Fruit fly (Drosophila melanogaster) whole organism, wandering third instar larva: ENCODE measurements around the gene repo.

ENCODE experiments used
- Abd-B ChIP-seq: fragments of >200 bp; optimal IDR thresholded peaks from 2 replicates; lab custom pipeline; 2017; ENCODE audit warnings: missing biosample characterization, missing genetic modification characterization
- CG32264 ChIP-seq: fragments of 200-800 bp; sonication (Bioruptor generic); optimal IDR thresholded peaks from 2 replicates; lab custom pipeline; 2016; ENCODE audit warnings: missing biosample characterization, missing genetic modification characterization
- CG9705 ChIP-seq: fragments of 200-800 bp; sonication (Bioruptor generic); optimal IDR thresholded peaks from 2 replicates; lab custom pipeline; 2018; ENCODE audit warnings: missing biosample characterization, mild to moderate bottlenecking, missing genetic modification characterization
- CrebA ChIP-seq: fragments of 200-800 bp; sonication (Bioruptor generic); optimal IDR thresholded peaks from 2 replicates; lab custom pipeline; 2016; ENCODE audit warnings: missing biosample characterization, mild to moderate bottlenecking, missing genetic modification characterization, borderline replicate concordance
- Dfd ChIP-seq: fragments of >200 bp; optimal IDR thresholded peaks from 2 replicates; lab custom pipeline; 2017; ENCODE audit warnings: missing biosample characterization, missing genetic modification characterization
- Dif ChIP-seq: fragments of 200-275, 200-300 bp; sonication (Bioruptor generic); optimal IDR thresholded peaks from 2 replicates; lab custom pipeline; 2018; ENCODE audit warnings: missing biosample characterization, missing genetic modification characterization; ENCODE audit not compliant: partially characterized antibody
- GATAd ChIP-seq: sonication (Bioruptor generic); optimal IDR thresholded peaks from 2 replicates; lab custom pipeline; 2016; ENCODE audit warnings: missing biosample characterization, missing genetic modification characterization
- HLH106 ChIP-seq: fragments of 200-800 bp; optimal IDR thresholded peaks from 3 replicates; lab custom pipeline; 2019; ENCODE audit warnings: missing biosample characterization, mild to moderate bottlenecking, missing genetic modification characterization, moderate library complexity
- Hnf4 ChIP-seq: fragments of 200-800 bp; sonication (Bioruptor generic); optimal IDR thresholded peaks from 2 replicates; lab custom pipeline; 2016; ENCODE audit warnings: missing biosample characterization, mild to moderate bottlenecking, missing genetic modification characterization
- Hr78 ChIP-seq: fragments of >200 bp; optimal IDR thresholded peaks from 2 replicates; lab custom pipeline; 2017; ENCODE audit warnings: missing biosample characterization, missing genetic modification characterization
- Hr83 ChIP-seq: fragments of 200-300 bp; sonication (Bioruptor generic); optimal IDR thresholded peaks from 2 replicates; lab custom pipeline; 2016; ENCODE audit warnings: missing biosample characterization, mild to moderate bottlenecking, missing genetic modification characterization, moderate library complexity; ENCODE audit not compliant: poor library complexity, severe bottlenecking
- Jra ChIP-seq: sonication (Bioruptor generic); optimal IDR thresholded peaks from 2 replicates; lab custom pipeline; 2016; ENCODE audit warnings: missing biosample characterization, missing genetic modification characterization
- Mio ChIP-seq: sonication (Bioruptor generic); optimal IDR thresholded peaks from 2 replicates; lab custom pipeline; 2016; ENCODE audit warnings: missing biosample characterization, missing genetic modification characterization
- Myc ChIP-seq: fragments of >200 bp; optimal IDR thresholded peaks from 2 replicates; lab custom pipeline; 2017
- N ChIP-seq: fragments of >200 bp; optimal IDR thresholded peaks from 2 replicates; lab custom pipeline; 2018; ENCODE audit warnings: missing biosample characterization, missing external identifiers, missing genetic modification characterization
- OdsH ChIP-seq: fragments of 200-800 bp; sonication (Bioruptor generic); optimal IDR thresholded peaks from 2 replicates; lab custom pipeline; 2016; ENCODE audit warnings: missing biosample characterization, mild to moderate bottlenecking, missing genetic modification characterization
- Rel ChIP-seq, 2 experiments: fragments of 200-800 bp; sonication (Bioruptor generic) in 1 of 2; optimal IDR thresholded peaks; 2 replicates in 1 of 2; 3 replicates in 1 of 2; lab custom pipeline; 2016 to 2019; ENCODE audit warnings: mild to moderate bottlenecking in 2 of 2, missing biosample characterization in 2 of 2, missing genetic modification characterization in 2 of 2, moderate library complexity in 1 of 2
- Sp1 ChIP-seq: fragments of 200-800 bp; sonication (Bioruptor generic); optimal IDR thresholded peaks from 3 replicates; lab custom pipeline; 2019; ENCODE audit warnings: missing biosample characterization, mild to moderate bottlenecking, missing genetic modification characterization, moderate library complexity
- Vsx2 ChIP-seq: fragments of 200-300, 225-300 bp; sonication (Bioruptor generic); optimal IDR thresholded peaks from 2 replicates; lab custom pipeline; 2018; ENCODE audit warnings: missing biosample characterization, missing genetic modification characterization; ENCODE audit not compliant: partially characterized antibody
- br ChIP-seq: fragments of 200-800 bp; sonication (Bioruptor generic); optimal IDR thresholded peaks from 2 replicates; lab custom pipeline; 2016; ENCODE audit warnings: missing biosample characterization, missing genetic modification characterization
- brk ChIP-seq: fragments of 200-800 bp; sonication (Bioruptor generic); optimal IDR thresholded peaks from 2 replicates; lab custom pipeline; 2016; ENCODE audit warnings: missing biosample characterization, mild to moderate bottlenecking, missing genetic modification characterization
- dl ChIP-seq, 2 experiments: fragments of 175-275, 200-275 bp in 1 of 2; fragments of 200-275 bp in 1 of 2; sonication (Bioruptor generic); optimal IDR thresholded peaks; lab custom pipeline; 2018; ENCODE audit warnings: mild to moderate bottlenecking in 2 of 2, missing biosample characterization in 2 of 2, missing genetic modification characterization in 2 of 2, moderate library complexity in 2 of 2; ENCODE audit not compliant: partially characterized antibody in 2 of 2, insufficient read depth in 1 of 2
- dmrt93B ChIP-seq: fragments of 200-800 bp; sonication (Bioruptor generic); optimal IDR thresholded peaks from 2 replicates; lab custom pipeline; 2018; ENCODE audit warnings: missing biosample characterization, mild to moderate bottlenecking, missing genetic modification characterization
- dsf ChIP-seq: sonication (Bioruptor generic); optimal IDR thresholded peaks from 2 replicates; lab custom pipeline; 2016; ENCODE audit warnings: missing biosample characterization, missing genetic modification characterization, borderline replicate concordance
- ey ChIP-seq: fragments of 200-800 bp; sonication (Bioruptor generic); optimal IDR thresholded peaks from 2 replicates; lab custom pipeline; 2016; ENCODE audit warnings: missing biosample characterization, missing genetic modification characterization
- foxo ChIP-seq, 2 experiments: fragments of 200-800 bp; sonication (Bioruptor generic); optimal IDR thresholded peaks; 2 replicates in 1 of 2; 3 replicates in 1 of 2; lab custom pipeline; 2016 to 2017; ENCODE audit warnings: missing biosample characterization in 2 of 2, missing genetic modification characterization in 2 of 2
- fru ChIP-seq: fragments of 200-800 bp; sonication (Bioruptor generic); optimal IDR thresholded peaks from 3 replicates; lab custom pipeline; 2016; ENCODE audit warnings: missing biosample characterization, mild to moderate bottlenecking, missing genetic modification characterization
- h ChIP-seq: fragments of 200-800 bp; sonication (Bioruptor generic); optimal IDR thresholded peaks from 3 replicates; lab custom pipeline; 2016; ENCODE audit warnings: missing biosample characterization, mild to moderate bottlenecking, missing genetic modification characterization
- jim ChIP-seq: fragments of 175-275, 200-325 bp; sonication (Bioruptor generic); optimal IDR thresholded peaks from 2 replicates; lab custom pipeline; 2016; ENCODE audit warnings: missing biosample characterization, mild to moderate bottlenecking, missing genetic modification characterization
- lola ChIP-seq: fragments of >200 bp; optimal IDR thresholded peaks from 2 replicates; lab custom pipeline; 2017; ENCODE audit warnings: missing biosample characterization, missing genetic modification characterization
- pan ChIP-seq: fragments of >200 bp; optimal IDR thresholded peaks from 2 replicates; lab custom pipeline; 2017
- psq ChIP-seq: fragments of 200-800 bp; sonication (Bioruptor generic); optimal IDR thresholded peaks from 3 replicates; lab custom pipeline; 2017; ENCODE audit warnings: missing biosample characterization, mild to moderate bottlenecking, missing genetic modification characterization, moderate library complexity
- rgr ChIP-seq: fragments of 200-800 bp; sonication (Bioruptor generic); optimal IDR thresholded peaks from 3 replicates; lab custom pipeline; 2016; ENCODE audit warnings: missing biosample characterization, mild to moderate bottlenecking, missing genetic modification characterization
- sage ChIP-seq: fragments of 200-800 bp; sonication (Bioruptor generic); optimal IDR thresholded peaks from 2 replicates; lab custom pipeline; 2016; ENCODE audit warnings: missing biosample characterization, mild to moderate bottlenecking, missing genetic modification characterization
- sv ChIP-seq: fragments of 200-800 bp; sonication (Bioruptor generic); optimal IDR thresholded peaks from 3 replicates; lab custom pipeline; 2016; ENCODE audit warnings: missing biosample characterization, missing genetic modification characterization
- tai ChIP-seq: sonication (Bioruptor generic); optimal IDR thresholded peaks from 2 replicates; lab custom pipeline; 2016; ENCODE audit warnings: missing biosample characterization, missing genetic modification characterization
- usp ChIP-seq: fragments of >200 bp; optimal IDR thresholded peaks from 2 replicates; lab custom pipeline; 2017; ENCODE audit warnings: missing biosample characterization, missing genetic modification characterization
- woc ChIP-seq: sonication (Bioruptor generic); optimal IDR thresholded peaks from 2 replicates; lab custom pipeline; 2016; ENCODE audit warnings: missing biosample characterization, mild to moderate bottlenecking, missing genetic modification characterization

repo gene

DNA sequence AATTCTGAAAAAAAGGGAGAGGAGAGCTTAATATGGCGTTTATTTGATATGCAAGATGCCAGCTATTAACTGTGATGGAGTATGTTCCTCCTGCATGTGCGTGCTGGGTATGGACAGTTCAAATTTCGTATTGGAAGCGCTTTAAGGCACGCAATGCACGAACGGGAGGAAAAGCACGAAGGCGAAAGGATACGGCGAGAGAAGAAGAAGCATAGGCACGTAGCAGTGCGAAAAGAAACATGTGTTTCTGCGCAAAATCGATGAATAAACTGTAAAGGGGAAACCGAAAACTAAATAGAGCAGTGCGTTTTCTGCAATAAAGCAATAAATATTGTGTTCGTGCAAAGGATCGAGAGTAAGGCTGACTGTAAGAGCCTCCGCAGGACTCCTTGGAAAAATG is 20.1 kb upstream of the repo start, which contains the start of gene CG14314:
CG14314 (plus strand) TSS at position 243 of the 400 bp plus-strand sequence.
- no peak for TF ChIP-seq Dfd
- no peak for TF ChIP-seq rgr (GFP tag; lab: Kevin White, UChicago)
- TF ChIP-seq Jra (GFP tag; lab: Kevin White, UChicago), result no peak
- TF ChIP-seq dl (GFP tag; optimal IDR thresholded peaks at IDR 0.05; lab: Kevin White, UChicago; ENCODE audit: insufficient read depth in 1 of 2, partially characterized antibody in 2 of 2), result no peak
- no peak for TF ChIP-seq lola (GFP tag; lab: Kevin White, UChicago)
- no peak for TF ChIP-seq fru (GFP tag; lab: Kevin White, UChicago)
- TF ChIP-seq HLH106 (tag; lab: Kevin White, UChicago), result no peak
- no peak for TF ChIP-seq CG9705 (GFP tag; lab: Kevin White, UChicago)
- no peak for TF ChIP-seq dmrt93B (GFP tag; lab: Kevin White, UChicago)
- no peak for TF ChIP-seq usp (GFP tag; lab: Kevin White, UChicago)
- no peak for TF ChIP-seq OdsH (GFP tag; lab: Kevin White, UChicago)
- no peak for TF ChIP-seq Rel (GFP tag; optimal IDR thresholded peaks at IDR 0.05; lab: Kevin White, UChicago)
- TF ChIP-seq Rel (tag; optimal IDR thresholded peaks at IDR 0.05; lab: Kevin White, UChicago), result no peak
- no peak for TF ChIP-seq sv (GFP tag; lab: Kevin White, UChicago)

DNA sequence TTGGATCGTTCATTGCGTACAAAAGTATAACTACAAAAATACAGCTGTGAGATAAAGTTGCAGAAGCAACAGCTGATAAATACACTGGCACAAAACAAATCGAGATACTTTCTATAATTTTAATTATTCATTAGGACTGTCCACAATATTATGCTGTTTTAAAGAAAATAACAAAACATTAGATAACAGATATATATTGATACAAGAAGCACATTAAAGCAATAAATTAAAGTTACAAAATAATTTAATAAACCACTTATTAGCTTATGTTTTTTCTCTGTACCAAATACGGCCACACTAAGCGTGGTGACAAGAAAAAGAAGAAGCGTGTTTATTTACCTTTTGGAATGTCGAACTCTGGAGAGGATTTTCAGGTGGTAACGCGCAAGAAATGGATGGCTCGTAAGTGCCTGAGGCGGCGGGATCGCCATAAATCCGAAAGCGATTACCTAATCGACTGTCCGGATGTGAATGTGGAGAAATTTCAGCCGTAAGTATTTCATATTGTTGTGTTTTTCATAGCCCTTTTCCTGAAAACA is 15.7 kb upstream of the repo start, which contains the start of the genes CG7988 and CG7183:
CG7988 (plus strand) TSS at position 316 of the 539 bp plus-strand sequence.
CG7183 (minus strand) TSS at position 489 of the 539 bp plus-strand sequence.
- TF ChIP-seq psq (GFP tag; lab: Kevin White, UChicago) (peak; percentile 95), Vsx2 (GFP tag; lab: Kevin White, UChicago) (no peak), dsf (peak; percentile 94), lola (GFP tag; lab: Kevin White, UChicago) (no peak), CG32264 (GFP tag; lab: Kevin White, UChicago) (peak; percentile 79), CG9705 (GFP tag; lab: Kevin White, UChicago) (peak; percentile 89), HLH106 (tag; lab: Kevin White, UChicago) (peak; percentile 98), dl (GFP tag; optimal IDR thresholded peaks at IDR 0.05; lab: Kevin White, UChicago; ENCODE audit: insufficient read depth in 1 of 2, partially characterized antibody in 2 of 2) (no peak), foxo (GFP tag; optimal IDR thresholded peaks at IDR 0.05; lab: Kevin White, UChicago) (peak; percentile 49 to 98), dmrt93B (GFP tag; lab: Kevin White, UChicago) (peak; percentile 92), sage (GFP tag; lab: Kevin White, UChicago) (no peak), Sp1 (GFP tag; lab: Kevin White, UChicago) (peak; percentile 98), N (GFP tag; lab: Kevin White, UChicago) (no peak), Mio (peak; percentile 75), OdsH (GFP tag; lab: Kevin White, UChicago) (peak; percentile 98), Myc (lab: Kevin White, UChicago) (no peak), woc (GFP tag; lab: Kevin White, UChicago) (peak; percentile 94), Hr83 (no peak), Hnf4 (GFP tag; lab: Kevin White, UChicago) (peak; percentile 97), h (peak; percentile 98), Dfd (no peak), sv (GFP tag; lab: Kevin White, UChicago) (peak; percentile 95), pan (no peak), tai (GFP tag; lab: Kevin White, UChicago) (no peak), Hr78 (GFP tag; lab: Kevin White, UChicago) (no peak), br (GFP tag; lab: Kevin White, UChicago) (peak; percentile 95), ey (peak; percentile 96), jim (GFP tag; lab: Kevin White, UChicago) (peak; percentile 35), brk (GFP tag; lab: Kevin White, UChicago) (no peak), fru (GFP tag; lab: Kevin White, UChicago) (peak; percentile 98), Jra (GFP tag; lab: Kevin White, UChicago) (peak; percentile 96), Rel (GFP tag; optimal IDR thresholded peaks at IDR 0.05; lab: Kevin White, UChicago) (no peak), Rel (tag; optimal IDR thresholded peaks at IDR 0.05; lab: Kevin White, UChicago) (peak; percentile 81), Dif (GFP tag; lab: Kevin White, UChicago) (no peak), CrebA (no peak), usp (GFP tag; lab: Kevin White, UChicago) (no peak), Abd-B (GFP tag; lab: Kevin White, UChicago) (no peak), GATAd (GFP tag; lab: Kevin White, UChicago) (peak; percentile 88), rgr (GFP tag; lab: Kevin White, UChicago) (peak; percentile 98)
